Worm (Caenorhabditis elegans) whole organism, young adult: ENCODE results near the gene Y57A10A.8.
A peak's percentile ranks its signal among the peaks of the same experiment; 100 is the strongest.

Experiments
- C06A6.2 ChIP-seq: fragments of 200-800 bp; sonication (Bioruptor generic); conservative IDR thresholded peaks from 2 replicates; pipeline ENCODE4 v1.3.6; 2022; ENCODE audit warnings: missing genetic modification characterization, missing compliant biosample characterization
- F57A8.1 ChIP-seq: fragments of 200-800 bp; sonication (Bioruptor generic); optimal IDR thresholded peaks from 2 replicates; lab custom pipeline; 2018; ENCODE audit warnings: mild to moderate bottlenecking, missing genetic modification characterization, moderate library complexity, missing compliant biosample characterization
- F57C9.4 ChIP-seq: sonication (generic microtip); optimal IDR thresholded peaks from 2 replicates; lab custom pipeline; 2017; ENCODE audit warnings: mild to moderate bottlenecking, missing genetic modification characterization, missing compliant biosample characterization
- attf-5 ChIP-seq: fragments of 200-800 bp; sonication (Bioruptor generic); optimal IDR thresholded peaks from 2 replicates; lab custom pipeline; 2018; ENCODE audit warnings: mild to moderate bottlenecking, missing genetic modification characterization, missing compliant biosample characterization
- egl-44 ChIP-seq: fragments of 200-800 bp; sonication (Bioruptor generic); IDR thresholded peaks from 2 replicates; pipeline ENCODE4 v1.3.6; 2022; ENCODE audit warnings: missing genetic modification reagents, missing genetic modification characterization, missing compliant biosample characterization
- egrh-3 ChIP-seq: fragments of 200-800 bp; sonication (Bioruptor generic); IDR thresholded peaks from 2 replicates; pipeline ENCODE4 v1.3.6; 2022; ENCODE audit warnings: missing genetic modification reagents, missing genetic modification characterization, missing compliant biosample characterization
- gei-17 ChIP-seq: fragments of 200-800 bp; sonication (Bioruptor generic); optimal IDR thresholded peaks from 2 replicates; lab custom pipeline; 2018; ENCODE audit warnings: mild to moderate bottlenecking, missing genetic modification characterization, missing compliant biosample characterization
- lsy-27 ChIP-seq: sonication (generic microtip); optimal IDR thresholded peaks from 2 replicates; lab custom pipeline; 2017; ENCODE audit warnings: missing genetic modification characterization, mild to moderate bottlenecking, missing compliant biosample characterization, antibody characterized with exemption, missing genotype, borderline replicate concordance; ENCODE audit not compliant: insufficient read depth
- snpc-4 ChIP-seq, 5 experiments: fragments of 150-350 bp in 1 of 5; sonication (generic microtip) in 4 of 5; optimal IDR thresholded peaks; 2 replicates each; lab custom pipeline; 2014 to 2018; ENCODE audit warnings: missing genetic modification characterization in 5 of 5, missing biosample characterization in 3 of 5, antibody characterized with exemption in 2 of 5, mild to moderate bottlenecking in 2 of 5, missing compliant biosample characterization in 2 of 5, missing genotype in 2 of 5, moderate library complexity in 2 of 5, missing genetic modification reagents in 1 of 5
- zfh-2 ChIP-seq: fragments of 200-800 bp; sonication (Bioruptor generic); conservative IDR thresholded peaks from 2 replicates; pipeline ENCODE4 v1.3.6; 2022; ENCODE audit warnings: missing genetic modification reagents, missing genetic modification characterization, missing compliant biosample characterization

Gene Y57A10A.8

ce11 chrII:12214562-12214961 lies 49.9 kb downstream of the Y57A10A.8 start:
- TF ChIP-seq egl-44 (GFP tag; lab: Robert Waterston, UW) (0 out of 2 replicates have a peak, but pooled peaks have one; percentile 18), gei-17 (GFP tag; lab: Kevin White, UChicago) (no peak), F57C9.4 (tag; lab: Kevin White, UChicago) (no peak), egrh-3 (peak; percentile 40; the same call in 1 of the 2 replicates), zfh-2 (GFP tag; lab: Robert Waterston, UW) (peak; percentile 83), F57A8.1 (no peak), lsy-27 (no peak), attf-5 (GFP tag; lab: Kevin White, UChicago) (no peak), snpc-4 (GFP tag; optimal IDR thresholded peaks at IDR 0.05; lab: Kevin White, UChicago) (no peak), snpc-4 (tag; optimal IDR thresholded peaks at IDR 0.05; lab: Kevin White, UChicago) (no peak), C06A6.2 (GFP tag; lab: Robert Waterston, UW) (no peak)
